Worm (Caenorhabditis elegans) whole organism, mixed stage, embryonic: Measurements from ENCODE around the gene nspa-8.
A peak's percentile ranks its signal among the peaks of the same experiment; 100 is the strongest.

Source experiments
- M03D4.4 ChIP-seq: sonication (generic microtip); optimal IDR thresholded peaks from 2 replicates; lab custom pipeline; 2017; ENCODE audit warnings: mild to moderate bottlenecking, missing genetic modification characterization, missing compliant biosample characterization
- blmp-1 ChIP-seq: fragments of 150-350 bp; optimal IDR thresholded peaks from 2 replicates; lab custom pipeline; 2014; ENCODE audit warnings: missing biosample characterization, missing genetic modification characterization
- ceh-43 ChIP-seq: fragments of 200-800 bp; sonication (Bioruptor generic); optimal IDR thresholded peaks from 2 replicates; lab custom pipeline; 2018; ENCODE audit warnings: mild to moderate bottlenecking, missing genetic modification characterization, moderate library complexity, missing compliant biosample characterization
- ceh-83 ChIP-seq: fragments of 200-800 bp; sonication (Bioruptor generic); optimal IDR thresholded peaks from 2 replicates; lab custom pipeline; 2018; ENCODE audit warnings: mild to moderate bottlenecking, missing genetic modification characterization, missing compliant biosample characterization
- ces-1 ChIP-seq: fragments of 150-350 bp; optimal IDR thresholded peaks from 2 replicates; lab custom pipeline; 2014; ENCODE audit warnings: missing biosample characterization, missing genetic modification reagents, missing genetic modification characterization
- cnd-1 ChIP-seq: fragments of 200-800 bp; sonication (Bioruptor generic); optimal IDR thresholded peaks from 2 replicates; lab custom pipeline; 2018; ENCODE audit warnings: mild to moderate bottlenecking, missing genetic modification characterization, missing compliant biosample characterization
- drap-1 ChIP-seq: fragments of 200-800 bp; sonication (Bioruptor generic); optimal IDR thresholded peaks from 3 replicates; lab custom pipeline; 2018; ENCODE audit warnings: mild to moderate bottlenecking, missing genetic modification characterization, missing compliant biosample characterization
- elt-1 ChIP-seq: sonication (generic microtip); optimal IDR thresholded peaks from 2 replicates; lab custom pipeline; 2017; ENCODE audit warnings: missing genetic modification characterization, mild to moderate bottlenecking, missing compliant biosample characterization, antibody characterized with exemption, moderate library complexity, borderline replicate concordance; ENCODE audit not compliant: insufficient read depth
- elt-3 ChIP-seq: fragments of 150-350 bp; optimal IDR thresholded peaks from 2 replicates; lab custom pipeline; 2014; ENCODE audit warnings: missing biosample characterization, missing genetic modification characterization
- flh-1 ChIP-seq: fragments of 200-800 bp; sonication (Bioruptor generic); optimal IDR thresholded peaks from 2 replicates; lab custom pipeline; 2018; ENCODE audit warnings: mild to moderate bottlenecking, missing genetic modification characterization, moderate library complexity, missing compliant biosample characterization
- ham-2 ChIP-seq: fragments of 200-800 bp; sonication (Bioruptor generic); optimal IDR thresholded peaks from 2 replicates; lab custom pipeline; 2018; ENCODE audit warnings: mild to moderate bottlenecking, missing genetic modification characterization, missing compliant biosample characterization
- hlh-1 ChIP-seq: fragments of 150-350 bp; optimal IDR thresholded peaks from 2 replicates; lab custom pipeline; 2014; ENCODE audit warnings: missing biosample characterization, missing genetic modification reagents, missing genetic modification characterization
- lin-13 ChIP-seq: fragments of 150-350 bp; optimal IDR thresholded peaks from 2 replicates; lab custom pipeline; 2014; ENCODE audit warnings: missing biosample characterization, missing genetic modification characterization
- lin-32 ChIP-seq: fragments of 200-800 bp; sonication (Bioruptor generic); optimal IDR thresholded peaks from 2 replicates; lab custom pipeline; 2018; ENCODE audit warnings: mild to moderate bottlenecking, missing genetic modification characterization, missing compliant biosample characterization
- lsy-2 ChIP-seq: fragments of 150-350 bp; optimal IDR thresholded peaks from 2 replicates; lab custom pipeline; 2014; ENCODE audit warnings: missing biosample characterization, missing genetic modification characterization
- mls-2 ChIP-seq: sonication (generic microtip); optimal IDR thresholded peaks from 2 replicates; lab custom pipeline; 2016; ENCODE audit warnings: mild to moderate bottlenecking, missing genetic modification characterization, moderate library complexity, missing compliant biosample characterization
- nhr-12 ChIP-seq: fragments of 150-350 bp; optimal IDR thresholded peaks from 2 replicates; lab custom pipeline; 2014; ENCODE audit warnings: missing biosample characterization, missing genetic modification characterization
- nhr-2 ChIP-seq: fragments of 150-350 bp; optimal IDR thresholded peaks from 2 replicates; lab custom pipeline; 2014; ENCODE audit warnings: missing biosample characterization, missing genetic modification characterization
- nhr-237 ChIP-seq: fragments of 150-350 bp; optimal IDR thresholded peaks from 2 replicates; lab custom pipeline; 2014; ENCODE audit warnings: missing biosample characterization, missing genetic modification characterization
- nhr-28 ChIP-seq: fragments of 150-350 bp; optimal IDR thresholded peaks from 2 replicates; lab custom pipeline; 2014; ENCODE audit warnings: missing biosample characterization, missing genetic modification characterization
- nhr-76 ChIP-seq: sonication (generic microtip); optimal IDR thresholded peaks from 2 replicates; lab custom pipeline; 2017; ENCODE audit warnings: missing biosample characterization, missing genetic modification characterization
- pha-4 ChIP-seq: fragments of 150-350 bp; optimal IDR thresholded peaks from 2 replicates; lab custom pipeline; 2018; ENCODE audit warnings: missing biosample characterization, missing genetic modification reagents, missing genetic modification characterization
- sem-2 ChIP-seq: fragments of 200-800 bp; sonication (Bioruptor generic); optimal IDR thresholded peaks from 2 replicates; lab custom pipeline; 2018; ENCODE audit warnings: mild to moderate bottlenecking, missing genetic modification characterization, missing compliant biosample characterization
- snpc-4 ChIP-seq: fragments of 150-350 bp; optimal IDR thresholded peaks from 2 replicates; lab custom pipeline; 2014; ENCODE audit warnings: missing biosample characterization, missing genetic modification characterization
- sptf-1 ChIP-seq: sonication (generic microtip); optimal IDR thresholded peaks from 2 replicates; lab custom pipeline; 2017; ENCODE audit warnings: mild to moderate bottlenecking, missing genetic modification characterization, moderate library complexity, missing compliant biosample characterization
- unc-120 ChIP-seq: sonication (generic microtip); optimal IDR thresholded peaks from 2 replicates; lab custom pipeline; 2017; ENCODE audit warnings: missing genetic modification characterization, missing compliant biosample characterization; ENCODE audit not compliant: poor library complexity, severe bottlenecking
- unc-39 ChIP-seq: fragments of 150-350 bp; optimal IDR thresholded peaks from 2 replicates; lab custom pipeline; 2014; ENCODE audit warnings: missing biosample characterization, missing genetic modification characterization
- unc-62 ChIP-seq: fragments of 150-350 bp; optimal IDR thresholded peaks from 2 replicates; lab custom pipeline; 2014; ENCODE audit warnings: missing biosample characterization, missing genetic modification reagents, missing genetic modification characterization
- zip-8 ChIP-seq: fragments of 150-350 bp; optimal IDR thresholded peaks from 2 replicates; lab custom pipeline; 2014; ENCODE audit warnings: missing biosample characterization, missing genetic modification characterization
- ztf-11 ChIP-seq: fragments of 150-350 bp; optimal IDR thresholded peaks from 2 replicates; lab custom pipeline; 2014; ENCODE audit warnings: missing biosample characterization, missing genetic modification characterization

The nspa-8 gene

DNA sequence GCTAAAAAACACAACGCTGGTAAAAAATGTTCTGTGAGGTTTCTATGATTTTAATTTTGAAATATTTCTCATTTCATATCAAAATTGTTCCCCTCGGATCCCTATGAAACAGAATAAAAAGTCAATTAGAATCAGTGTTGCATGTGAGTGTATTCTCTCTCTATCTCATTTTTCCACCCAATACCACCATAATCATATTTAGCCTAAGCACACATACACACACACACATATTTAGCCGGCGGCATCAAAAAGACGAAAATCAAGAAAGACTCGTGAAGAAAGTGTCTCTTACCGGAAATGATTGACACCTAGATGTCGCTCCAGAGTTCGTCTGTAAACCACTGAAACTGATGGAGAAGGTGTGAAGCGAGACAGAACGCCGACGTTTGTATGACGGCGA, 27.4 kb upstream of the nspa-8 start:
- no peak for TF ChIP-seq nhr-237 (tag; lab: Kevin White, UChicago)
- peak; percentile 88 for TF ChIP-seq ces-1 (GFP tag; lab: Kevin White, UChicago)

- TF ChIP-seq nhr-12 (tag; lab: Kevin White, UChicago) (no peak), ces-1 (GFP tag; lab: Kevin White, UChicago) (peak; percentile 1)
Observed at ce11 chrV:14853739-14854138, 26.9 kb upstream of the nspa-8 start.

DNA sequence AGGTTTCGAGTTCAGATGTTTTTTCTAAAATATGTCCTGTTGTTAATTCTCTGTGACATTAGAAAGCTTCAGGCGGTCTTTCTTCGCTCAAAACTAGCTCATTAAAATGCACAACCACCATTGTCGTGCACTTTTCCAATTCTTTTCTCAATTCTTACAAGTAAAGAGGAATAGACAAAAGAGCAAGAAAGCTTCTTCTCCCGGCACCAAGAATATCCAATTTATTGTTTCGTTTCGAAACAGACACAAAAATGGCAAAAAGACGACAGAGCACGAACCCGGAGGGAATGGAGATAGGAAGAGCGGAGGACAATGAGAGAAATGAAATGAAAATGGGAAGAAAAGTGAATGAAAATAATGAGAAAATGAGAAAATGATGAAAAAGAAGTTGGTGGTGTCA, 25.8 kb upstream of the nspa-8 start:
- peak; percentile 58 for TF ChIP-seq ces-1 (GFP tag; lab: Kevin White, UChicago)
- no peak for TF ChIP-seq nhr-237 (tag; lab: Kevin White, UChicago)
- TF ChIP-seq, all 35 proteins: peak for 1

DNA sequence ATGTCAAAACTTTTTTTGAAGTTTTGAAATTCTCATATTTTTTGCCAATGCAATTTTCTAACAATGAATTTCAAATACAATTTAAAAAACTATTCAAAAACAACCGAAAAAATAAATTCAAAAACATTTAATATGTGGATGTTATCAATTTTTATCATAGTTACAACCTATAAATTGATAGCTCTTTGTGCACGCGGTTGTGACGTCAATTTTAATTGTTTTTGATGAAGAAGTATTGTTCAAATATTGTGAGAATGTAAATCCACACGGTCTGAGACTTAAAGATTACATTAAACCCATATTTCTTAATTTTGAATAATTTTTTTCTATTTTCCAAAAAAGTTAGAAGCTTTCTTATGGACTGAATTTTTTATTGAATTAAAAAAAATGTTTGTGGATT, 25.1 kb upstream of the nspa-8 start:
- TF ChIP-seq nhr-237 (tag; lab: Kevin White, UChicago): no peak
- no peak for TF ChIP-seq snpc-4
- TF ChIP-seq cnd-1 (tag; lab: Kevin White, UChicago): no peak
- no peak for TF ChIP-seq ztf-11 (tag; lab: Kevin White, UChicago)
- TF ChIP-seq mls-2 (tag; lab: Kevin White, UChicago): no peak
- no peak for TF ChIP-seq sptf-1 (tag; lab: Kevin White, UChicago)
- TF ChIP-seq elt-1 (tag; lab: Kevin White, UChicago): no peak
- TF ChIP-seq lin-32 (GFP tag; lab: Kevin White, UChicago): no peak
- no peak for TF ChIP-seq zip-8 (tag; lab: Kevin White, UChicago)
- TF ChIP-seq pha-4 (tag; lab: Kevin White, UChicago): no peak
- no peak for TF ChIP-seq nhr-76 (tag; lab: Kevin White, UChicago)
- no peak for TF ChIP-seq lsy-2
- no peak for TF ChIP-seq drap-1
- no peak for TF ChIP-seq ces-1 (GFP tag; lab: Kevin White, UChicago)
- TF ChIP-seq nhr-28 (tag; lab: Kevin White, UChicago): no peak
- no peak for TF ChIP-seq ceh-43 (GFP tag; lab: Kevin White, UChicago)
- no peak for TF ChIP-seq flh-1
- no peak for TF ChIP-seq lin-13 (tag; lab: Kevin White, UChicago)
- no peak for TF ChIP-seq unc-39 (tag; lab: Kevin White, UChicago)
- TF ChIP-seq unc-62 (GFP tag; lab: Kevin White, UChicago): no peak

DNA sequence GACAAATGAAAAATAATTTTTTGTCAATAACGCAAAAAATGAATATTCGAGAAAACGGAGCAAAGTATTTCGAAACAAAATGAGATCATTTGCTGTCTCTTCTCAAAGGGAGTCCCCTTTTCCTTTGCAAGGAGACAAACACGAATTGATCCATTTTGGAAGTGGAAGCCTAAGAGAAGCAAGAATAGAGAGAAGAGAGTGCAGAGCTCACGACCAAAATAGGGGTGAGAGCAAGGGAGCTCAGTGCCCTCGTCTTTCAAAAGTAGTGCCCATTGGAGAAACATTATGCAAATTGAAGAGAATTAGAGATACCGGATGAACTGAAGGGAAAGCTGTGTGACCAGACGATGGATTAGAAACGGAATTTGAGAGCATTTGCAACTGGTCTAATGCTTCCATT, 24.4 kb upstream of the nspa-8 start:
- TF ChIP-seq unc-62 (GFP tag; lab: Kevin White, UChicago) (no peak), ham-2 (GFP tag; lab: Kevin White, UChicago) (no peak), M03D4.4 (no peak), lin-32 (GFP tag; lab: Kevin White, UChicago) (no peak), zip-8 (tag; lab: Kevin White, UChicago) (no peak), lin-13 (tag; lab: Kevin White, UChicago) (no peak), drap-1 (peak; percentile 4), mls-2 (tag; lab: Kevin White, UChicago) (peak; percentile 20), sptf-1 (tag; lab: Kevin White, UChicago) (no peak), lsy-2 (no peak), unc-39 (tag; lab: Kevin White, UChicago) (no peak), nhr-2 (no peak), ceh-83 (GFP tag; lab: Kevin White, UChicago) (no peak), sem-2 (GFP tag; lab: Kevin White, UChicago) (no peak), ces-1 (GFP tag; lab: Kevin White, UChicago) (peak; percentile 80), unc-120 (tag; lab: Kevin White, UChicago) (no peak), ztf-11 (tag; lab: Kevin White, UChicago) (no peak)

ce11 chrV:14850530-14850929, 23.7 kb upstream of the nspa-8 start:
- TF ChIP-seq pha-4 (tag; lab: Kevin White, UChicago) (no peak), nhr-2 (no peak), elt-3 (tag; lab: Kevin White, UChicago) (no peak), flh-1 (no peak), drap-1 (no peak), sem-2 (GFP tag; lab: Kevin White, UChicago) (no peak), nhr-237 (tag; lab: Kevin White, UChicago) (no peak), blmp-1 (no peak), sptf-1 (tag; lab: Kevin White, UChicago) (no peak), ces-1 (GFP tag; lab: Kevin White, UChicago) (no peak), lin-32 (GFP tag; lab: Kevin White, UChicago) (no peak), nhr-12 (tag; lab: Kevin White, UChicago) (no peak), zip-8 (tag; lab: Kevin White, UChicago) (no peak), ham-2 (GFP tag; lab: Kevin White, UChicago) (no peak), unc-62 (GFP tag; lab: Kevin White, UChicago) (no peak), unc-120 (tag; lab: Kevin White, UChicago) (no peak), ceh-83 (GFP tag; lab: Kevin White, UChicago) (no peak), hlh-1 (no peak)
